Fruit fly (Drosophila melanogaster) whole organism, adult: ENCODE data around the gene sgl.

ENCODE experiments used
- CG11617 ChIP-seq: fragments of 200-800 bp; sonication (Bioruptor generic); optimal IDR thresholded peaks from 2 replicates; lab custom pipeline; 2017; ENCODE audit warnings: mild to moderate bottlenecking, missing biosample characterization, missing genetic modification reagents, missing genetic modification characterization
- CG12768 ChIP-seq: fragments of 200-800 bp; sonication (Bioruptor generic); optimal IDR thresholded peaks from 2 replicates; lab custom pipeline; 2017; ENCODE audit warnings: missing biosample characterization, missing genetic modification characterization, mild to moderate bottlenecking, moderate library complexity, missing genetic modification reagents
- CG14711 ChIP-seq: fragments of 200-800 bp; sonication (Bioruptor generic); optimal IDR thresholded peaks from 2 replicates; lab custom pipeline; 2018; ENCODE audit warnings: missing biosample characterization, mild to moderate bottlenecking, missing genetic modification characterization, moderate library complexity
- CG1620 ChIP-seq: fragments of 200-800 bp; sonication (Bioruptor generic); optimal IDR thresholded peaks from 2 replicates; lab custom pipeline; 2016; ENCODE audit warnings: missing biosample characterization, missing genetic modification characterization
- CG33017 ChIP-seq: fragments of 200-800 bp; sonication (Bioruptor generic); optimal IDR thresholded peaks from 2 replicates; lab custom pipeline; 2018; ENCODE audit warnings: missing biosample characterization, mild to moderate bottlenecking, missing genetic modification characterization, moderate library complexity
- CG7045 ChIP-seq: fragments of 200-800 bp; sonication (Bioruptor generic); optimal IDR thresholded peaks from 2 replicates; lab custom pipeline; 2017; ENCODE audit warnings: missing biosample characterization, mild to moderate bottlenecking, missing genetic modification characterization
- CG7101 ChIP-seq: fragments of 200-800 bp; sonication (Bioruptor generic); optimal IDR thresholded peaks from 2 replicates; lab custom pipeline; 2018; ENCODE audit warnings: missing biosample characterization, mild to moderate bottlenecking, missing genetic modification characterization, moderate library complexity
- Crg-1 ChIP-seq: fragments of 200-800 bp; sonication (Bioruptor generic); optimal IDR thresholded peaks from 2 replicates; lab custom pipeline; 2016; ENCODE audit warnings: missing biosample characterization, missing genetic modification characterization
- Hr96 ChIP-seq: fragments of 200-800 bp; sonication (Bioruptor generic); optimal IDR thresholded peaks from 2 replicates; lab custom pipeline; 2016; ENCODE audit warnings: missing biosample characterization, missing genetic modification characterization
- bab1 ChIP-seq: fragments of 200-800 bp; sonication (Bioruptor generic); optimal IDR thresholded peaks from 3 replicates; lab custom pipeline; 2019; ENCODE audit warnings: missing biosample characterization, mild to moderate bottlenecking, missing genetic modification characterization, moderate library complexity
- pad ChIP-seq: fragments of 200-800 bp; sonication (Bioruptor generic); optimal IDR thresholded peaks from 3 replicates; lab custom pipeline; 2017; ENCODE audit warnings: missing biosample characterization, missing genetic modification characterization, mild to moderate bottlenecking, moderate library complexity, missing genetic modification reagents
- tj ChIP-seq: fragments of 200-800 bp; sonication (Bioruptor generic); optimal IDR thresholded peaks from 3 replicates; lab custom pipeline; 2017; ENCODE audit warnings: missing biosample characterization, mild to moderate bottlenecking, missing genetic modification characterization, moderate library complexity
- toe ChIP-seq: fragments of 200-800 bp; sonication (Bioruptor generic); optimal IDR thresholded peaks from 2 replicates; lab custom pipeline; 2016; ENCODE audit warnings: missing biosample characterization, missing genetic modification characterization

sgl gene

DNA sequence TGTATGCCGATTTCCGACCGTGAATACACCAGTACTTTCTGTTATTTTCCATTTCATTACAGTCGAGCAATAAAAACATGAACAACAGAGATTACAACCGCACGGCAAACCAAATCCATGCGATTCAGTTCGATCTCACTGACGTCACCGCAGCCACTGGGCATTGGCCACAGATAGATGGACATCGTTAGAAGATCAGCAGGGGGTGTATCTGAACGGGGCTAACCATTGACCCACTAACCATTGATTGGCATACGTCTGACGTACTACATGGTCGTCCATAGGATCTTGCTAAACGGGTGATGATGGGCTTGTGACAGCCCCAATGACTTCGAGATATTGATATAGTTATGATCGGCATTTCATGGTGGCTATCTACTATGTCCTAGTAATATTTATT, 50.7 kb downstream of the sgl start:
- TF ChIP-seq tj (GFP tag; lab: Kevin White, UChicago) (no peak), CG1620 (GFP tag; lab: Kevin White, UChicago) (no peak), CG12768 (GFP tag; lab: Kevin White, UChicago) (no peak), CG7045 (no peak), pad (no peak), CG11617 (GFP tag; lab: Kevin White, UChicago) (no peak), Crg-1 (GFP tag; lab: Kevin White, UChicago) (no peak), Hr96 (no peak)

DNA sequence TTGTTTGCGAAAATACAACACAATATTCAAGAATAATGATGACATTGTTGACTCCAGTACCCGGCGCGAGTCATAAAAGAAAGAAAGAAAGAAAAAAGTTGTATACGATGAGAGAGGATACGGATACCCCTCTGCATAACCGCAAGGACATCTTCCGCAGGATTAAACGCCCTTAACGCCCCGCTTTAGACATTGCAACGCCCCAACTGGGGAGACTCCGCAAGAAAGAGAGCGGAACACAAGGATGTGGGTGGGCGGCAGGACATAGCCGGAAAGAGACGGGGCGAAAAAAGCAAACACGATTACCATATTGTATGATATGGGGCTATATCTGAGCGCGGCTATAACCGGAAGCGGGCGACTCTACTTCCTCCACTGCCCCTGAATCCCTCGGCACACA, 53.3 kb downstream of the sgl start:
- TF ChIP-seq CG12768 (GFP tag; lab: Kevin White, UChicago) (no peak), Crg-1 (GFP tag; lab: Kevin White, UChicago) (no peak), CG14711 (tag; lab: Kevin White, UChicago) (no peak), bab1 (GFP tag; lab: Kevin White, UChicago) (no peak), toe (no peak), CG33017 (tag; lab: Kevin White, UChicago) (no peak), CG7101 (tag; lab: Kevin White, UChicago) (no peak), CG11617 (GFP tag; lab: Kevin White, UChicago) (no peak)
